Worm (Caenorhabditis elegans) whole organism, L4/young adult: ENCODE measurements around the gene F19B2.6.

Experiments used
- W03F9.2 ChIP-seq: fragments of 150-350 bp; optimal IDR thresholded peaks from 2 replicates; lab custom pipeline; 2014; ENCODE audit warnings: missing biosample characterization, missing genetic modification characterization
- him-1 ChIP-seq: sonication (generic microtip); optimal IDR thresholded peaks from 2 replicates; lab custom pipeline; 2016; ENCODE audit warnings: missing genotype, missing genetic modification reagents, missing genetic modification characterization, missing compliant biosample characterization

ce11 chrV:20127543-20127942 is 30.8 kb upstream of the F19B2.6 start:
- TF ChIP-seq W03F9.2 (no peak), him-1 (tag; lab: Kevin White, UChicago) (no peak)
